Worm (Caenorhabditis elegans): ENCODE data around the gene lgc-28.

DNA sequence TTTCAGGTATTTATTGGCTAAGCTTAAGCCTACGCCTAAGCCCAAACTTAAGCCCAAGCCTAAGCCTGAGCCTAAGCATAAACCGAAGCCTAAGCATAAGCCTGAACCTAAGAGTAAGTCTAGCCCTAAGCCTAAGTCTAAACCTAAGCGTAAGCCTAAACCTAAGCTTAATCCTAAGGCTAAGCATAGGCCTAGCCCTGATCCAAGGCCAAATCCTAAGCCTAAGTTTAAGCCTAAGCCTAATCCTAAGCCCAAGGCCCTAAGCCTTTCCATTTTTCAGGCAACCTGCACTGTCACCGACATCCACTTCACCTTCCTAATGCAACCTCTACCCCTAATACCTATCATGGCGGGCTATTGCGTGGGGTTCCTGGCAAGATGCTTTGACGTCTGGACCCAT lies 13.9 kb upstream of the lgc-28 start:
- no peak for TF ChIP-seq sea-2 (GFP tag; optimal IDR thresholded peaks at IDR 0.05)
- no peak for TF ChIP-seq elt-2 (tag; optimal IDR thresholded peaks at IDR 0.05)
- no peak for TF ChIP-seq snpc-4 (tag; optimal IDR thresholded peaks at IDR 0.05)
- no peak for TF ChIP-seq mml-1 (tag; optimal IDR thresholded peaks at IDR 0.05)
- no peak for TF ChIP-seq ZK546.5 (tag; optimal IDR thresholded peaks at IDR 0.05)
- TF ChIP-seq ceh-16 (tag; optimal IDR thresholded peaks at IDR 0.05): no peak
- TF ChIP-seq R02D3.7 (tag; optimal IDR thresholded peaks at IDR 0.05): no peak
- no peak for TF ChIP-seq zag-1 (tag; optimal IDR thresholded peaks at IDR 0.05)
- TF ChIP-seq ceh-82 (tag; optimal IDR thresholded peaks at IDR 0.05): no peak
- TF ChIP-seq nhr-11 (tag; optimal IDR thresholded peaks at IDR 0.05): no peak
- no peak for TF ChIP-seq nhr-77 (tag; optimal IDR thresholded peaks at IDR 0.05)
- no peak for TF ChIP-seq pqm-1 (tag; optimal IDR thresholded peaks at IDR 0.05)
- no peak for TF ChIP-seq unc-39 (tag; optimal IDR thresholded peaks at IDR 0.05)

Measured in whole organism, L3 larva.